Worm (Caenorhabditis elegans): Measurements from ENCODE around the gene H03G16.7.

Gene H03G16.7

ce11 chrX:15039696-15040212, 16.1 kb downstream of the H03G16.7 start:
- TF ChIP-seq ces-1 (GFP tag; optimal IDR thresholded peaks at IDR 0.05) (no peak), isw-1 (GFP tag; IDR thresholded peaks at IDR 0.05) (no peak), C16A3.4 (tag; optimal IDR thresholded peaks at IDR 0.05) (no peak), lir-3 (tag; optimal IDR thresholded peaks at IDR 0.05; ENCODE audit: poor library complexity) (no peak), egl-27 (tag; optimal IDR thresholded peaks at IDR 0.05) (no peak), fos-1 (tag; optimal IDR thresholded peaks at IDR 0.05) (no peak), tbx-2 (tag; optimal IDR thresholded peaks at IDR 0.05) (no peak), pqm-1 (tag; optimal IDR thresholded peaks at IDR 0.05) (no peak), nhr-76 (tag; optimal IDR thresholded peaks at IDR 0.05) (no peak), alr-1 (tag; optimal IDR thresholded peaks at IDR 0.05; ENCODE audit: borderline replicate concordance) (no peak), sup-37 (GFP tag; optimal IDR thresholded peaks at IDR 0.05) (no peak), nhr-84 (tag; optimal IDR thresholded peaks at IDR 0.05) (no peak), nhr-12 (tag; optimal IDR thresholded peaks at IDR 0.05) (no peak), xbp-1 (tag; optimal IDR thresholded peaks at IDR 0.05) (no peak), efl-3 (GFP tag; optimal IDR thresholded peaks at IDR 0.05) (no peak), elt-3 (tag; optimal IDR thresholded peaks at IDR 0.05) (no peak), lin-39 (tag; optimal IDR thresholded peaks at IDR 0.05) (no peak), zag-1 (tag; optimal IDR thresholded peaks at IDR 0.05) (no peak), unc-130 (tag; optimal IDR thresholded peaks at IDR 0.05) (no peak), aha-1 (tag; optimal IDR thresholded peaks at IDR 0.05) (no peak), lin-13 (GFP tag; optimal IDR thresholded peaks at IDR 0.05) (no peak), nhr-85 (tag) (peak; percentile 80), nhr-237 (tag; optimal IDR thresholded peaks at IDR 0.05) (no peak), ceh-63 (GFP tag; optimal IDR thresholded peaks at IDR 0.05) (no peak), snu-23 (GFP tag; optimal IDR thresholded peaks at IDR 0.05) (peak; percentile 10), lin-14 (GFP tag; optimal IDR thresholded peaks at IDR 0.05) (peak; percentile 51), nhr-47 (tag; optimal IDR thresholded peaks at IDR 0.05) (no peak), elt-2 (tag; optimal IDR thresholded peaks at IDR 0.05) (no peak), ceh-8 (GFP tag; optimal IDR thresholded peaks at IDR 0.05) (no peak), unc-98 (GFP tag; IDR thresholded peaks at IDR 0.05) (no peak), unc-62 (GFP tag; optimal IDR thresholded peaks at IDR 0.05) (no peak), aly-2 (tag; optimal IDR thresholded peaks at IDR 0.05) (no peak), grh-1 (GFP tag; IDR thresholded peaks at IDR 0.05) (peak; percentile 54), fkh-10 (GFP tag; optimal IDR thresholded peaks at IDR 0.05) (no peak), swsn-7 (tag; optimal IDR thresholded peaks at IDR 0.05) (no peak), nhr-77 (tag; optimal IDR thresholded peaks at IDR 0.05) (no peak), tlp-1 (tag; optimal IDR thresholded peaks at IDR 0.05) (no peak), mdl-1 (tag; optimal IDR thresholded peaks at IDR 0.05) (no peak), rnt-1 (tag; optimal IDR thresholded peaks at IDR 0.05) (no peak), C04F5.9 (tag; optimal IDR thresholded peaks at IDR 0.05) (no peak), lin-35 (GFP tag; optimal IDR thresholded peaks at IDR 0.05) (peak in 1 of 2 experiments; percentile 1), hlh-17 (GFP tag; optimal IDR thresholded peaks at IDR 0.05; ENCODE audit: borderline replicate concordance) (no peak), mab-9 (GFP tag; IDR thresholded peaks at IDR 0.05) (no peak), ceh-88 (GFP tag; IDR thresholded peaks at IDR 0.05) (no peak)

Data from whole organism, L1 larva.